Worm (Caenorhabditis elegans): Measurements from ENCODE around the gene sap-49.

sap-49 gene

ce11 chrII:8016761-8017160, 18.8 kb downstream of the sap-49 start (continued):
- TF ChIP-seq nhr-25 (tag; optimal IDR thresholded peaks at IDR 0.05) (peak; percentile 97), gmeb-1 (tag; optimal IDR thresholded peaks at IDR 0.05) (peak; percentile 75), ceh-16 (tag; optimal IDR thresholded peaks at IDR 0.05) (peak; percentile 38), mbf-1 (tag; optimal IDR thresholded peaks at IDR 0.05) (no peak), sma-3 (GFP tag; optimal IDR thresholded peaks at IDR 0.05) (peak; percentile 94), mab-5 (tag; optimal IDR thresholded peaks at IDR 0.05) (no peak), unc-55 (GFP tag; optimal IDR thresholded peaks at IDR 0.05) (no peak), F13H6.1 (tag; optimal IDR thresholded peaks at IDR 0.05) (peak; percentile 35), aly-2 (tag; optimal IDR thresholded peaks at IDR 0.05) (no peak), nhr-23 (tag; optimal IDR thresholded peaks at IDR 0.05) (no peak), unc-39 (tag; optimal IDR thresholded peaks at IDR 0.05) (no peak), ZK546.5 (tag; optimal IDR thresholded peaks at IDR 0.05) (no peak), sem-4 (tag; optimal IDR thresholded peaks at IDR 0.05) (no peak), Y55F3AM.14 (GFP tag; optimal IDR thresholded peaks at IDR 0.05) (no peak), snpc-4 (tag; optimal IDR thresholded peaks at IDR 0.05) (no peak), dmd-4 (tag; optimal IDR thresholded peaks at IDR 0.05) (no peak), alr-1 (tag; optimal IDR thresholded peaks at IDR 0.05) (no peak), nhr-77 (tag; optimal IDR thresholded peaks at IDR 0.05) (no peak), egl-27 (tag; optimal IDR thresholded peaks at IDR 0.05) (peak; percentile 51), fos-1 (tag; optimal IDR thresholded peaks at IDR 0.05) (peak; percentile 75), nhr-10 (tag; optimal IDR thresholded peaks at IDR 0.05) (no peak), nhr-21 (tag; optimal IDR thresholded peaks at IDR 0.05) (peak; percentile 97)

ce11 chrII:8016167-8016566, 19.4 kb downstream of the sap-49 start:
- TF ChIP-seq F13H6.1 (tag; optimal IDR thresholded peaks at IDR 0.05) (peak; percentile 51), mbf-1 (tag; optimal IDR thresholded peaks at IDR 0.05) (no peak), R02D3.7 (tag; optimal IDR thresholded peaks at IDR 0.05) (no peak), Y55F3AM.14 (GFP tag; optimal IDR thresholded peaks at IDR 0.05) (peak; percentile 21), C34F6.9 (tag; optimal IDR thresholded peaks at IDR 0.05) (no peak), sma-3 (GFP tag; optimal IDR thresholded peaks at IDR 0.05) (peak; percentile 70), nhr-12 (tag; optimal IDR thresholded peaks at IDR 0.05) (no peak), elt-1 (tag; optimal IDR thresholded peaks at IDR 0.05) (no peak), unc-39 (tag; optimal IDR thresholded peaks at IDR 0.05) (no peak), lin-39 (tag; optimal IDR thresholded peaks at IDR 0.05) (no peak), ceh-16 (tag; optimal IDR thresholded peaks at IDR 0.05) (no peak), nhr-11 (tag; optimal IDR thresholded peaks at IDR 0.05) (no peak), nhr-21 (tag; optimal IDR thresholded peaks at IDR 0.05) (peak; percentile 71), nhr-129 (tag; optimal IDR thresholded peaks at IDR 0.05) (peak; percentile 65), ZK546.5 (tag; optimal IDR thresholded peaks at IDR 0.05) (no peak), mab-5 (tag; optimal IDR thresholded peaks at IDR 0.05) (no peak), blmp-1 (tag; optimal IDR thresholded peaks at IDR 0.05; ENCODE audit: insufficient read depth) (peak; percentile 4), egl-27 (tag; optimal IDR thresholded peaks at IDR 0.05) (peak; percentile 44), nhr-6 (tag; optimal IDR thresholded peaks at IDR 0.05) (no peak), crh-2 (tag; optimal IDR thresholded peaks at IDR 0.05) (no peak), lsy-2 (tag; optimal IDR thresholded peaks at IDR 0.05) (peak in 1 of 2 experiments; percentile 40), skn-1 (tag; optimal IDR thresholded peaks at IDR 0.05) (no peak), nhr-77 (tag; optimal IDR thresholded peaks at IDR 0.05) (no peak), nhr-10 (tag; optimal IDR thresholded peaks at IDR 0.05) (no peak), dmd-4 (tag; optimal IDR thresholded peaks at IDR 0.05) (no peak), ama-1 (optimal IDR thresholded peaks at IDR 0.05) (peak; percentile 69), lin-11 (tag; optimal IDR thresholded peaks at IDR 0.05) (no peak), nhr-23 (tag; optimal IDR thresholded peaks at IDR 0.05) (no peak), unc-55 (GFP tag; optimal IDR thresholded peaks at IDR 0.05) (no peak), lin-13 (GFP tag; optimal IDR thresholded peaks at IDR 0.05) (no peak), zag-1 (tag; optimal IDR thresholded peaks at IDR 0.05) (no peak), aly-2 (tag; optimal IDR thresholded peaks at IDR 0.05) (no peak), ztf-11 (tag; optimal IDR thresholded peaks at IDR 0.05) (no peak), ztf-1 (GFP tag; conservative IDR thresholded peaks at IDR 0.05) (no peak), peb-1 (tag; optimal IDR thresholded peaks at IDR 0.05) (no peak), gmeb-1 (tag; optimal IDR thresholded peaks at IDR 0.05) (peak; percentile 53), alr-1 (tag; optimal IDR thresholded peaks at IDR 0.05) (no peak), ztf-4 (tag; optimal IDR thresholded peaks at IDR 0.05) (no peak), nhr-25 (tag; optimal IDR thresholded peaks at IDR 0.05) (no peak), nhr-237 (tag; optimal IDR thresholded peaks at IDR 0.05) (no peak), sem-4 (tag; optimal IDR thresholded peaks at IDR 0.05) (no peak), elt-3 (tag; optimal IDR thresholded peaks at IDR 0.05) (no peak), sma-9 (GFP tag; optimal IDR thresholded peaks at IDR 0.05) (peak; percentile 99), sma-9 (tag; optimal IDR thresholded peaks at IDR 0.05) (no peak), ceh-82 (tag; optimal IDR thresholded peaks at IDR 0.05) (no peak), mdl-1 (tag; optimal IDR thresholded peaks at IDR 0.05) (peak in 1 of 2 experiments; percentile 47), unc-62 (GFP tag; optimal IDR thresholded peaks at IDR 0.05) (no peak), fos-1 (tag; optimal IDR thresholded peaks at IDR 0.05) (peak; percentile 22), snpc-4 (tag; optimal IDR thresholded peaks at IDR 0.05) (no peak)
